Worm (Caenorhabditis elegans): Measurements from ENCODE around the gene col-138.

ce11 chrIV:17174980-17175379 lies 8.5 kb downstream of the col-138 start:
- TF ChIP-seq F49E8.2 (tag; optimal IDR thresholded peaks at IDR 0.05; ENCODE audit: insufficient read depth) (no peak), unc-130 (GFP tag; optimal IDR thresholded peaks at IDR 0.05) (no peak), ceh-40 (GFP tag; IDR thresholded peaks at IDR 0.05) (no peak), ztf-3 (GFP tag; optimal IDR thresholded peaks at IDR 0.05) (no peak), nfya-1 (tag; optimal IDR thresholded peaks at IDR 0.05; ENCODE audit: borderline replicate concordance, insufficient read depth) (no peak), ceh-100 (GFP tag; IDR thresholded peaks at IDR 0.05) (no peak)

Measured in whole organism, young adult.